Worm (Caenorhabditis elegans) whole organism, mixed stage, embryonic: Measurements from ENCODE around the gene F56C9.3.

ENCODE experiments used
- ces-1 ChIP-seq: fragments of 150-350 bp; optimal IDR thresholded peaks from 2 replicates; lab custom pipeline; 2014; ENCODE audit warnings: missing biosample characterization, missing genetic modification reagents, missing genetic modification characterization
- nhr-28 ChIP-seq: fragments of 150-350 bp; optimal IDR thresholded peaks from 2 replicates; lab custom pipeline; 2014; ENCODE audit warnings: missing biosample characterization, missing genetic modification characterization

DNA sequence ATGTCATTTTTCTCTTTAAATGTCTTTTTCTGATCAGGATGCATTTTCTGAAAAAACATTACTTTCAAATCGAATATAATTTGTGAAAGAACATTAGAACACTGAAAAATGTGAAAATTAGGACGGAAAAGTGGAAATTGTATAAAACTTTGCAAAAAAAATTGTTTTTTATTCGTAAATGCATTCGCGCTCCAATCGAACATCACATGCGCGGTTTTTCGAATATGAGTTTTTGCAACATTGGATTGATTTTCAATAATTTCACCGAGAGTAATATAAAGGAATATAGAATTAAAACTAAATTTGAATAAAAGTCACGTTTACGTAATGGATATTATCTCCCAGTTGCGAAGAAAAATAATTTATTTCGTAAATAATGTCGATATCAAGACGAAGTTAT lies 33.9 kb upstream of the F56C9.3 start, which contains the start of the genes spot-1 and B0361.11:
- peak; percentile 38 for TF ChIP-seq ces-1 (GFP tag; lab: Kevin White, UChicago)
- no peak for TF ChIP-seq nhr-28 (tag; lab: Kevin White, UChicago)
